Worm (Caenorhabditis elegans) whole organism, L2 larva: ENCODE data around the gene F47B8.8.
A peak's percentile ranks its signal among the peaks of the same experiment; 100 is the strongest.

Experiments
- ZK546.5 ChIP-seq: sonication (generic microtip); optimal IDR thresholded peaks from 2 replicates; lab custom pipeline; 2017; ENCODE audit warnings: missing biosample characterization, missing genetic modification characterization
- ama-1 ChIP-seq: fragments of 150-350 bp; optimal IDR thresholded peaks from 2 replicates; lab custom pipeline; 2018; ENCODE audit warnings: inconsistent platforms
- egl-27 ChIP-seq: sonication (generic microtip); optimal IDR thresholded peaks from 3 replicates; lab custom pipeline; 2017; ENCODE audit warnings: missing biosample characterization, missing genetic modification reagents, missing genetic modification characterization
- lin-13 ChIP-seq: fragments of 150-350 bp; optimal IDR thresholded peaks from 2 replicates; lab custom pipeline; 2014; ENCODE audit warnings: missing biosample characterization, missing genetic modification reagents, missing genetic modification characterization
- nhr-12 ChIP-seq: fragments of 150-350 bp; optimal IDR thresholded peaks from 2 replicates; lab custom pipeline; 2014; ENCODE audit warnings: missing biosample characterization, missing genetic modification characterization
- nhr-23 ChIP-seq: fragments of 150-350 bp; optimal IDR thresholded peaks from 2 replicates; lab custom pipeline; 2014; ENCODE audit warnings: missing biosample characterization, missing genetic modification reagents, missing genetic modification characterization
- nhr-25 ChIP-seq: fragments of 150-350 bp; sonication (generic microtip); optimal IDR thresholded peaks from 3 replicates; lab custom pipeline; 2014; ENCODE audit warnings: missing biosample characterization, missing genetic modification characterization
- nhr-6 ChIP-seq: fragments of 150-350 bp; optimal IDR thresholded peaks from 2 replicates; lab custom pipeline; 2014; ENCODE audit warnings: missing biosample characterization, missing genetic modification characterization
- sem-4 ChIP-seq: fragments of 150-350 bp; optimal IDR thresholded peaks from 2 replicates; lab custom pipeline; 2014; ENCODE audit warnings: missing biosample characterization, missing genetic modification reagents, missing genetic modification characterization
- unc-39 ChIP-seq: fragments of 150-350 bp; optimal IDR thresholded peaks from 2 replicates; lab custom pipeline; 2014; ENCODE audit warnings: missing biosample characterization, missing genetic modification characterization

- no peak for TF ChIP-seq nhr-6 (tag; lab: Kevin White, UChicago)
- no peak for TF ChIP-seq nhr-25
- TF ChIP-seq ZK546.5 (tag; lab: Kevin White, UChicago) = no peak
- TF ChIP-seq lin-13 (GFP tag; lab: Kevin White, UChicago) = peak; percentile 11
- TF ChIP-seq nhr-23 (tag; lab: Kevin White, UChicago) = no peak
- no peak for TF ChIP-seq ama-1 (lab: Kevin White, UChicago)
- no peak for TF ChIP-seq nhr-12 (tag; lab: Kevin White, UChicago)
- TF ChIP-seq egl-27 = no peak
- TF ChIP-seq unc-39 = no peak
- no peak for TF ChIP-seq sem-4 (tag; lab: Kevin White, UChicago)
These were observed 19.0 kb downstream of the F47B8.8 start for ce11 chrV:14350498-14350897.
